Fruit fly (Drosophila melanogaster) whole organism, prepupa: ENCODE results near the gene hyx.

Experiments
- Blimp-1 ChIP-seq: fragments of 200-800 bp; sonication (Bioruptor generic); optimal IDR thresholded peaks from 3 replicates; lab custom pipeline; 2017; ENCODE audit warnings: missing biosample characterization, missing genetic modification characterization, mild to moderate bottlenecking, moderate library complexity, missing genetic modification reagents
- CG10631 ChIP-seq: fragments of 200-800 bp; sonication (Bioruptor generic); optimal IDR thresholded peaks from 2 replicates; lab custom pipeline; 2016; ENCODE audit warnings: missing biosample characterization, missing genetic modification characterization
- CG10669 ChIP-seq: fragments of 200-800 bp; sonication (Bioruptor generic); optimal IDR thresholded peaks from 3 replicates; lab custom pipeline; 2018; ENCODE audit warnings: missing biosample characterization, mild to moderate bottlenecking, missing genetic modification characterization, moderate library complexity
- CG11294 ChIP-seq: fragments of 200-800 bp; sonication (Bioruptor generic); IDR thresholded peaks from 2 replicates; pipeline ENCODE4 v1.3.6; 2022; ENCODE audit warnings: missing biosample characterization, missing genetic modification characterization
- CG11762 ChIP-seq: fragments of 200-800 bp; sonication (Bioruptor generic); optimal IDR thresholded peaks from 3 replicates; lab custom pipeline; 2016; ENCODE audit warnings: missing biosample characterization, missing genetic modification characterization; ENCODE audit not compliant: insufficient read depth
- CG11902 ChIP-seq: fragments of 200-800 bp; sonication (Bioruptor generic); optimal IDR thresholded peaks from 3 replicates; lab custom pipeline; 2016; ENCODE audit warnings: missing biosample characterization, missing genetic modification characterization
- CG1621 ChIP-seq: fragments of 200-800 bp; sonication (Bioruptor generic); optimal IDR thresholded peaks from 3 replicates; lab custom pipeline; 2018; ENCODE audit warnings: missing biosample characterization, mild to moderate bottlenecking, missing genetic modification characterization
- CG3032 ChIP-seq: fragments of 200-800 bp; optimal IDR thresholded peaks from 2 replicates; lab custom pipeline; 2019; ENCODE audit warnings: missing biosample characterization, mild to moderate bottlenecking, missing genetic modification characterization, moderate library complexity
- CG31627 ChIP-seq: fragments of 200-800 bp; sonication (Bioruptor generic); optimal IDR thresholded peaks from 3 replicates; lab custom pipeline; 2016; ENCODE audit warnings: missing biosample characterization, missing genetic modification characterization
- CG32006 ChIP-seq: fragments of 200-800 bp; sonication (Bioruptor generic); optimal IDR thresholded peaks from 3 replicates; lab custom pipeline; 2017; ENCODE audit warnings: missing biosample characterization, mild to moderate bottlenecking, missing genetic modification characterization
- CG4318 ChIP-seq: fragments of 200-800 bp; sonication (Bioruptor generic); optimal IDR thresholded peaks from 3 replicates; lab custom pipeline; 2017; ENCODE audit warnings: missing biosample characterization, mild to moderate bottlenecking, missing genetic modification characterization
- CG6163 ChIP-seq: fragments of 200-800 bp; sonication (Bioruptor generic); IDR thresholded peaks from 3 replicates; pipeline ENCODE4 v1.3.6; 2022; ENCODE audit warnings: missing biosample characterization, missing genetic modification characterization
- CG6276 ChIP-seq: fragments of 200-800 bp; sonication (Bioruptor generic); optimal IDR thresholded peaks from 2 replicates; lab custom pipeline; 2017; ENCODE audit warnings: missing biosample characterization, mild to moderate bottlenecking, missing genetic modification characterization
- CG6792 ChIP-seq: fragments of 200-800 bp; sonication (Bioruptor generic); optimal IDR thresholded peaks from 3 replicates; lab custom pipeline; 2016; ENCODE audit warnings: missing biosample characterization, missing genetic modification characterization
- CG6854 ChIP-seq: fragments of 200-800 bp; sonication (Bioruptor generic); optimal IDR thresholded peaks from 2 replicates; lab custom pipeline; 2017; ENCODE audit warnings: missing biosample characterization, mild to moderate bottlenecking, missing genetic modification characterization
- CG7368 ChIP-seq: fragments of 200-800 bp; sonication (Bioruptor generic); optimal IDR thresholded peaks from 3 replicates; lab custom pipeline; 2016; ENCODE audit warnings: missing biosample characterization, missing genetic modification characterization
- CG8319 ChIP-seq: fragments of 200-800 bp; sonication (Bioruptor generic); optimal IDR thresholded peaks from 3 replicates; lab custom pipeline; 2016; ENCODE audit warnings: missing biosample characterization, missing genetic modification characterization
- Eip75B ChIP-seq: fragments of 200-800 bp; sonication (Bioruptor generic); optimal IDR thresholded peaks from 3 replicates; lab custom pipeline; 2016; ENCODE audit warnings: missing biosample characterization, missing genetic modification characterization
- Eip78C ChIP-seq: fragments of 200-800 bp; sonication (Bioruptor generic); peaks from one replicate; lab custom pipeline; 2016; ENCODE audit warnings: missing biosample characterization, missing genetic modification characterization
- Eip93F ChIP-seq: fragments of 200-800 bp; sonication (Bioruptor generic); optimal IDR thresholded peaks from 2 replicates; lab custom pipeline; 2016; ENCODE audit warnings: missing biosample characterization, mild to moderate bottlenecking, missing genetic modification characterization
- Ets21C ChIP-seq: fragments of 200-800 bp; sonication (Bioruptor generic); optimal IDR thresholded peaks from 3 replicates; lab custom pipeline; 2016; ENCODE audit warnings: missing biosample characterization, missing genetic modification characterization
- Ets96B ChIP-seq: fragments of 200-800 bp; optimal IDR thresholded peaks from 2 replicates; lab custom pipeline; 2019; ENCODE audit warnings: missing biosample characterization, mild to moderate bottlenecking, missing genetic modification characterization, moderate library complexity
- Gug ChIP-seq: fragments of 200-800 bp; sonication (Bioruptor generic); IDR thresholded peaks from 2 replicates; pipeline ENCODE4 v1.3.6; 2022; ENCODE audit warnings: missing biosample characterization, missing genetic modification characterization
- Hr39 ChIP-seq: fragments of 200-800 bp; sonication (Bioruptor generic); optimal IDR thresholded peaks from 2 replicates; lab custom pipeline; 2016; ENCODE audit warnings: missing biosample characterization, missing genetic modification characterization
- Lpt ChIP-seq: fragments of 200-800 bp; sonication (Bioruptor generic); optimal IDR thresholded peaks from 3 replicates; lab custom pipeline; 2016; ENCODE audit warnings: missing biosample characterization, missing genetic modification characterization
- Met ChIP-seq: fragments of 200-800 bp; sonication (Bioruptor generic); optimal IDR thresholded peaks from 3 replicates; lab custom pipeline; 2016; ENCODE audit warnings: missing biosample characterization, missing genetic modification characterization
- OdsH ChIP-seq: fragments of 200-800 bp; sonication (Bioruptor generic); optimal IDR thresholded peaks from 3 replicates; lab custom pipeline; 2016; ENCODE audit warnings: missing biosample characterization, missing genetic modification characterization
- Smox ChIP-seq: fragments of 200-800 bp; sonication (Bioruptor generic); optimal IDR thresholded peaks from 3 replicates; lab custom pipeline; 2016; ENCODE audit warnings: missing biosample characterization, missing genetic modification characterization
- Sox14 ChIP-seq: fragments of 200-800 bp; sonication (Bioruptor generic); optimal IDR thresholded peaks from 3 replicates; lab custom pipeline; 2016; ENCODE audit warnings: missing biosample characterization, missing genetic modification characterization
- Sox15 ChIP-seq: fragments of 200-800 bp; sonication (Bioruptor generic); optimal IDR thresholded peaks from 3 replicates; lab custom pipeline; 2016; ENCODE audit warnings: missing biosample characterization, missing genetic modification characterization
- achi ChIP-seq: fragments of 200-800 bp; sonication (Bioruptor generic); optimal IDR thresholded peaks from 3 replicates; lab custom pipeline; 2016; ENCODE audit warnings: missing biosample characterization, missing genetic modification characterization
- acj6 ChIP-seq: fragments of 200-800 bp; sonication (Bioruptor generic); optimal IDR thresholded peaks from 3 replicates; lab custom pipeline; 2016; ENCODE audit warnings: missing biosample characterization, missing genetic modification characterization
- cyc ChIP-seq: fragments of 200-800 bp; sonication (Bioruptor generic); optimal IDR thresholded peaks from 3 replicates; lab custom pipeline; 2016; ENCODE audit warnings: missing biosample characterization, missing genetic modification characterization
- dac ChIP-seq: fragments of 200-800 bp; sonication (Bioruptor generic); optimal IDR thresholded peaks from 2 replicates; lab custom pipeline; 2017; ENCODE audit warnings: missing biosample characterization, mild to moderate bottlenecking, missing genetic modification characterization
- esn ChIP-seq: fragments of 200-800 bp; sonication (Bioruptor generic); optimal IDR thresholded peaks from 2 replicates; lab custom pipeline; 2016; ENCODE audit warnings: missing biosample characterization, mild to moderate bottlenecking, missing genetic modification characterization, moderate library complexity
- fd59A ChIP-seq: fragments of 200-800 bp; sonication (Bioruptor generic); optimal IDR thresholded peaks from 2 replicates; lab custom pipeline; 2017; ENCODE audit warnings: missing biosample characterization, mild to moderate bottlenecking, missing genetic modification characterization, missing genetic modification reagents
- fd85E ChIP-seq: fragments of 200-800 bp; sonication (Bioruptor generic); optimal IDR thresholded peaks from 3 replicates; lab custom pipeline; 2016; ENCODE audit warnings: missing biosample characterization, missing genetic modification characterization
- fkh ChIP-seq: fragments of 200-800 bp; sonication (Bioruptor generic); optimal IDR thresholded peaks from 3 replicates; lab custom pipeline; 2017; ENCODE audit warnings: missing biosample characterization, mild to moderate bottlenecking, missing genetic modification characterization, moderate library complexity
- lz ChIP-seq: fragments of 200-800 bp; sonication (Bioruptor generic); optimal IDR thresholded peaks from 3 replicates; lab custom pipeline; 2016; ENCODE audit warnings: missing biosample characterization, missing genetic modification characterization
- net ChIP-seq: fragments of 200-800 bp; sonication (Bioruptor generic); optimal IDR thresholded peaks from 3 replicates; lab custom pipeline; 2016; ENCODE audit warnings: missing biosample characterization, missing genetic modification characterization
- svp ChIP-seq: fragments of 200-800 bp; sonication (Bioruptor generic); peaks from one replicate; lab custom pipeline; 2016; ENCODE audit warnings: missing biosample characterization, missing genetic modification characterization
- topi ChIP-seq: fragments of 200-800 bp; sonication (Bioruptor generic); optimal IDR thresholded peaks from 3 replicates; lab custom pipeline; 2016; ENCODE audit warnings: missing biosample characterization, missing genetic modification characterization
- vri ChIP-seq: fragments of 200-800 bp; sonication (Bioruptor generic); optimal IDR thresholded peaks from 3 replicates; lab custom pipeline; 2016; ENCODE audit warnings: missing biosample characterization, mild to moderate bottlenecking, missing genetic modification characterization

hyx gene

DNA sequence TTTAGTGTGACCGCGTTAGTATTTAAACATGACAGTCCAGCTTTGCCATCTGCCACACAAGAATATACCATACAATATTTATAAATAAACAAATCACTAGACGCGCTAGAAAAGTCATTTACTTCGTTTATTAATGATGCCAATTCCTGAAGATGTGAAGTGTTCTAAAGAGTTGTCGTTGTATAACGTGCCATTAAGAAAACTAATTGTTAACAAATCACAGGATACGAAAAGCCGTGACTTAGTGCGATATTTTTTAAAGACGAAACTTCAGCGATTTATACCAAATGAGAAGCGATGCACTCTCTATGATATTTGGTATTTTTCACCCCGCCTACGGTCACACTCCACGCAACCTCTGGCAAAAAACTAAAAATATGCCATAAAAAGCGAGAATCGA is 888 bp downstream of the hyx start, which contains the start of gene neur:
TSS of gene neur (minus strand) at position 24 of the 400 bp plus-strand sequence.
- no peak for TF ChIP-seq Ets21C (GFP tag; lab: Kevin White, UChicago)
- no peak for TF ChIP-seq Sox15
- TF ChIP-seq svp (GFP tag; lab: Kevin White, UChicago) = peak; percentile 85
- TF ChIP-seq cyc (GFP tag; lab: Kevin White, UChicago) = peak; percentile 26
- no peak for TF ChIP-seq CG11294 (GFP tag; lab: Robert Waterston, UW)
- no peak for TF ChIP-seq fd59A (GFP tag; lab: Kevin White, UChicago)
- TF ChIP-seq CG6854 (GFP tag; lab: Kevin White, UChicago) = no peak
- no peak for TF ChIP-seq CG6163
- TF ChIP-seq dac (GFP tag; lab: Kevin White, UChicago) = no peak
- no peak for TF ChIP-seq Met (GFP tag; lab: Kevin White, UChicago)
- TF ChIP-seq acj6 = no peak
- TF ChIP-seq CG10631 (GFP tag; lab: Kevin White, UChicago) = no peak
- TF ChIP-seq net (GFP tag; lab: Kevin White, UChicago) = no peak
- TF ChIP-seq CG11902 (GFP tag; lab: Kevin White, UChicago) = no peak
- TF ChIP-seq CG7368 (GFP tag; lab: Kevin White, UChicago) = no peak
- peak; percentile 16 for TF ChIP-seq Eip75B (GFP tag; lab: Kevin White, UChicago)
- TF ChIP-seq vri (GFP tag; lab: Kevin White, UChicago) = peak; percentile 28
- peak; percentile 39 for TF ChIP-seq topi (GFP tag; lab: Kevin White, UChicago)
- TF ChIP-seq Eip93F (GFP tag; lab: Kevin White, UChicago) = no peak
- no peak for TF ChIP-seq CG32006 (GFP tag; lab: Kevin White, UChicago)
- TF ChIP-seq CG6276 (GFP tag; lab: Kevin White, UChicago) = no peak
- no peak for TF ChIP-seq fd85E
- TF ChIP-seq Gug (GFP tag; lab: Robert Waterston, UW) = no peak
- peak; percentile 18 for TF ChIP-seq Sox14
- TF ChIP-seq CG10669 (GFP tag; lab: Kevin White, UChicago) = no peak
- TF ChIP-seq CG6792 (GFP tag; lab: Kevin White, UChicago) = peak; percentile 6
- TF ChIP-seq Smox (GFP tag; lab: Kevin White, UChicago) = no peak
- no peak for TF ChIP-seq CG8319 (GFP tag; lab: Kevin White, UChicago)
- peak; percentile 36 for TF ChIP-seq esn
- peak; percentile 64 for TF ChIP-seq fkh (GFP tag; lab: Kevin White, UChicago)
- TF ChIP-seq Blimp-1 (GFP tag; lab: Kevin White, UChicago) = no peak
- no peak for TF ChIP-seq CG4318 (GFP tag; lab: Kevin White, UChicago)
- TF ChIP-seq CG31627 (GFP tag; lab: Kevin White, UChicago) = peak; percentile 25
- TF ChIP-seq OdsH = no peak
- TF ChIP-seq CG11762 (GFP tag; lab: Kevin White, UChicago) = no peak
- no peak for TF ChIP-seq CG1621 (tag; lab: Kevin White, UChicago)
- peak; percentile 80 for TF ChIP-seq Eip78C (GFP tag; lab: Kevin White, UChicago)
- TF ChIP-seq lz (GFP tag; lab: Kevin White, UChicago) = peak; percentile 41
- peak; percentile 25 for TF ChIP-seq Hr39 (GFP tag; lab: Kevin White, UChicago)
- no peak for TF ChIP-seq Ets96B (tag; lab: Kevin White, UChicago)
- TF ChIP-seq CG3032 (tag; lab: Kevin White, UChicago) = peak; percentile 14
- peak; percentile 82 for TF ChIP-seq achi (GFP tag; lab: Kevin White, UChicago)

DNA sequence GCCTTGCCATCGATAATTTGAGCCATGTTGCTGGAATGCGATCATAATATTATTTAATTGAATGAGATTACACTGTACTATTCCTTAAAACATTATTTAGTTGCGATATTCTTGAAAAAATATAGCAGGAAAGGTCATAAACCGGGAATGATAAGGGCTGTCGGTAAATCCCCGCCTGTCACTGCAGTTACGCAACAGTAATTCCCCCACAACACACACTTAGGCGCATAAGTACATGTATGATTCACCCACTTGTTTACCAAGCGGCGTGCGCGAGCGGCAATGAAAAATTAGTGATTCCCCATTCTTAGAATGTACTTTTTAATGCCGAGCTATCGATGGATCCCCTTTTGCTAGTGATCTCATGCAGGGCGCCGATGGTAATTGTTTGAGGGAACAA is 5.0 kb downstream of the hyx start:
- TF ChIP-seq CG6792 (GFP tag; lab: Kevin White, UChicago) = no peak
- TF ChIP-seq svp (GFP tag; lab: Kevin White, UChicago) = peak; percentile 91
- TF ChIP-seq fkh (GFP tag; lab: Kevin White, UChicago) = peak; percentile 1
- no peak for TF ChIP-seq Lpt (GFP tag; lab: Kevin White, UChicago)
- no peak for TF ChIP-seq acj6
- peak; percentile 99 for TF ChIP-seq vri (GFP tag; lab: Kevin White, UChicago)
- TF ChIP-seq, all 60 proteins: peak for 3
